Worm (Caenorhabditis elegans): Measurements from ENCODE around the gene Y39E4B.6.
A peak's percentile ranks its signal among the peaks of the same experiment; 100 is the strongest.

Y39E4B.6 gene

ce11 chrIII:13061136-13061535, 9.4 kb upstream of the Y39E4B.6 start (continued):
- peak; percentile 94 for TF ChIP-seq lin-13 (GFP tag; optimal IDR thresholded peaks at IDR 0.05)
- peak; percentile 95 for TF ChIP-seq rnt-1 (tag; optimal IDR thresholded peaks at IDR 0.05)
- no peak for TF ChIP-seq C34B4.2 (tag; optimal IDR thresholded peaks at IDR 0.05)
- TF ChIP-seq nhr-47 (tag; optimal IDR thresholded peaks at IDR 0.05): peak; percentile 98
- TF ChIP-seq mab-9 (GFP tag; IDR thresholded peaks at IDR 0.05): peak; percentile 85
- TF ChIP-seq mep-1 (tag; optimal IDR thresholded peaks at IDR 0.05): peak; percentile 97
- peak; percentile 99 for TF ChIP-seq lin-14 (GFP tag; optimal IDR thresholded peaks at IDR 0.05)
- TF ChIP-seq pax-3 (tag; optimal IDR thresholded peaks at IDR 0.05): peak; percentile 88
- TF ChIP-seq fkh-4 (tag; optimal IDR thresholded peaks at IDR 0.05; ENCODE audit: borderline replicate concordance): peak; percentile 74
- TF ChIP-seq alr-1 (tag; optimal IDR thresholded peaks at IDR 0.05; ENCODE audit: borderline replicate concordance): no peak
- TF ChIP-seq ama-1 (optimal IDR thresholded peaks at IDR 0.05): peak; percentile 93
- TF ChIP-seq hlh-17 (GFP tag; optimal IDR thresholded peaks at IDR 0.05; ENCODE audit: borderline replicate concordance): no peak
- no peak for TF ChIP-seq pag-3 (tag; optimal IDR thresholded peaks at IDR 0.05; ENCODE audit: borderline replicate concordance, insufficient read depth)
- TF ChIP-seq lin-15B (tag; optimal IDR thresholded peaks at IDR 0.05): peak; percentile 49
- peak; percentile 94 for TF ChIP-seq dsc-1 (tag; optimal IDR thresholded peaks at IDR 0.05)
- peak; percentile 91 for TF ChIP-seq xbp-1 (tag; optimal IDR thresholded peaks at IDR 0.05)
- no peak for TF ChIP-seq Y116A8C.19 (tag; optimal IDR thresholded peaks at IDR 0.05; ENCODE audit: borderline replicate concordance)
- TF ChIP-seq mef-2 (tag; optimal IDR thresholded peaks at IDR 0.05): peak; percentile 86
- TF ChIP-seq ceh-8 (GFP tag; optimal IDR thresholded peaks at IDR 0.05): peak; percentile 98
- no peak for TF ChIP-seq pqm-1 (tag; optimal IDR thresholded peaks at IDR 0.05)
- TF ChIP-seq hpl-2 (GFP tag; optimal IDR thresholded peaks at IDR 0.05): peak; percentile 91
- TF ChIP-seq ces-1 (GFP tag; optimal IDR thresholded peaks at IDR 0.05): peak; percentile 69
- TF ChIP-seq elt-2 (tag; optimal IDR thresholded peaks at IDR 0.05): peak; percentile 79
- peak; percentile 97 for TF ChIP-seq swsn-7 (tag; optimal IDR thresholded peaks at IDR 0.05)
- peak; percentile 98 for TF ChIP-seq unc-86 (tag; optimal IDR thresholded peaks at IDR 0.05)
- TF ChIP-seq nhr-71 (tag; optimal IDR thresholded peaks at IDR 0.05): peak; percentile 99
- TF ChIP-seq hlh-4 (tag; optimal IDR thresholded peaks at IDR 0.05): no peak
- peak; percentile 94 for TF ChIP-seq egl-13 (tag; optimal IDR thresholded peaks at IDR 0.05)
- TF ChIP-seq nhr-12 (tag; optimal IDR thresholded peaks at IDR 0.05): no peak
- peak in 1 of 2 experiments; percentile 97 for TF ChIP-seq mdl-1 (tag; optimal IDR thresholded peaks at IDR 0.05)
- no peak for TF ChIP-seq ceh-63 (GFP tag; optimal IDR thresholded peaks at IDR 0.05)
- peak; percentile 98 for TF ChIP-seq nhr-20 (tag; optimal IDR thresholded peaks at IDR 0.05)
- TF ChIP-seq tlp-1 (tag; optimal IDR thresholded peaks at IDR 0.05): no peak
- TF ChIP-seq nhr-28 (tag; optimal IDR thresholded peaks at IDR 0.05): no peak
- peak; percentile 82 for TF ChIP-seq skn-1 (tag; optimal IDR thresholded peaks at IDR 0.05)
- peak; percentile 94 for TF ChIP-seq jun-1 (tag; optimal IDR thresholded peaks at IDR 0.05)
- TF ChIP-seq unc-130 (tag; optimal IDR thresholded peaks at IDR 0.05): peak; percentile 64
- peak; percentile 94 for TF ChIP-seq fos-1 (tag; optimal IDR thresholded peaks at IDR 0.05)
- peak; percentile 96 for TF ChIP-seq ztf-4 (tag; optimal IDR thresholded peaks at IDR 0.05)
- TF ChIP-seq nhr-85 (tag): peak; percentile 99
- TF ChIP-seq egl-27 (tag; optimal IDR thresholded peaks at IDR 0.05): peak; percentile 68 to 90
- TF ChIP-seq lsy-2 (tag; optimal IDR thresholded peaks at IDR 0.05): peak; percentile 95
- peak; percentile 82 for TF ChIP-seq snpc-4 (tag; optimal IDR thresholded peaks at IDR 0.05)
- TF ChIP-seq nhr-90 (tag; optimal IDR thresholded peaks at IDR 0.05; ENCODE audit: poor library complexity): peak; percentile 91
- TF ChIP-seq nhr-77 (tag; optimal IDR thresholded peaks at IDR 0.05): peak; percentile 92
- peak in 1 of 2 experiments; percentile 82 for TF ChIP-seq ztf-11 (tag; optimal IDR thresholded peaks at IDR 0.05)
- TF ChIP-seq efl-3 (GFP tag; optimal IDR thresholded peaks at IDR 0.05): no peak
- peak; percentile 95 for TF ChIP-seq nhr-11 (tag; optimal IDR thresholded peaks at IDR 0.05)
- TF ChIP-seq aly-2 (tag; optimal IDR thresholded peaks at IDR 0.05): peak; percentile 93
- TF ChIP-seq nhr-19 (GFP tag; conservative IDR thresholded peaks at IDR 0.05): peak; percentile 94
- TF ChIP-seq C16A3.4 (tag; optimal IDR thresholded peaks at IDR 0.05): peak; percentile 86

Data from whole organism, L1 larva.